Worm (Caenorhabditis elegans): Measurements from ENCODE around the gene M163.21.

Gene M163.21

DNA sequence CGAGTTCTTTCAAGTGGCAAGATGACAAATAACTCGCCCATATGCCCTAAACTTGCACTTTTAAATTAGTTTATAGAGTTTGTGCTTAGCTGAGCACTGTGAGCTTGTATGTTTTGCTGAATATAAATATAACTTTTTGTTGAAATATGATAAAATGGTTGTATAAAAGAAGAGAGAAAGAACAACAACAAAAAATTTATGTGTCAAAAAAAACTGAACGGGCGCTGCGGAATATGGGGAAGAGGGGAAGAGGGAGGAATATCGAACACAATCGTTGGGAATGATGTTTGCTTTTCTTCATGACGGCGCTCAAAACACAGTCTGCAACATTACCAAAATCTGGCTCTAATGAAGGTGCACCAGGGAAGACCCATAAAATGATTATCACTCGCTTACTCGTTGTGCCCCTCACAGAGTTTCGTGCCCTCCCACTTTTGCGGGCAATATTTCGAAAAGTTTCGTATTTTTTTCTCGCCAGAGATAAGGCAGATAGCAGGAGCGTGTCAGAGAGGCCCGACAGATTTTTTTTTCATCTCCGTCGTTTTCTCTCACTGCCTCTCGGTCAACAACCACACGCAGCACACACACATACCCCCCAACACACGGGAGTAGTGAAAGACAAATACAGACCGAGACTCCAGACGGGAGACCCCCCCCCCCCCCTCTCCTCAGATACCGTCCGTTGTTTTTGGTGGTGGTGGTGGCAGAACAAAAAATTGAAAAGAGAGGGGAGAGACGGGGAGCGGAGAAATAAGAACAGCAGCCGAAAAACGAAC lies 39.1 kb downstream of the M163.21 start (continued):
- TF ChIP-seq pha-4 (GFP tag; IDR thresholded peaks at IDR 0.05) (no peak; the same call in 1 of the 2 replicates), pha-4 (tag; optimal IDR thresholded peaks at IDR 0.05) (peak; percentile 11), dmd-8 (GFP tag; IDR thresholded peaks at IDR 0.05) (no peak), hlh-11 (tag; optimal IDR thresholded peaks at IDR 0.05) (peak; percentile 94), dmd-6 (GFP tag; IDR thresholded peaks at IDR 0.05) (peak; percentile 88), mep-1 (tag; optimal IDR thresholded peaks at IDR 0.05) (peak; percentile 55), hmg-1.1 (GFP tag; IDR thresholded peaks at IDR 0.05) (peak; percentile 54)

DNA sequence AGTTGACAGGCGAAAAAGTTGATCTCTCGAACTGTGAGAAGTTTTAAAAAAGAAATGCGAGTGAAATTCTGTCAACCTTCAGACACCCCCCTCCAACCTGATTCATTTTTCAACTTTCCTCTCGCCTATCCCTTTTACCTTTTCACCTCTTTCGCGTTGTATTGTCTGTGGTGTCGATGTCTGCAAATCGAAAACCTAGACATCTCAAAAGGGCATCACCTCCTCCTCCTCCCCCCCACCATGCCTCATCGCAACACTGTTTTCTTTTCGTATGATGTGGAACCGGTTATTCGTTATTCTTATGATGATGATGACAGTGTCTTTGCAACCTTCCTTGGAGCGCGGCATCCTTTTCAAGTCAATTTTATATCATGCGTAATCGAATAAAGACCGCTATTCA lies 41.4 kb downstream of the M163.21 start:
- TF ChIP-seq hlh-30 (tag; optimal IDR thresholded peaks at IDR 0.05; ENCODE audit: insufficient read depth) (peak; percentile 37), ZK546.5 (tag; optimal IDR thresholded peaks at IDR 0.05) (no peak), lin-29 (GFP tag; IDR thresholded peaks at IDR 0.05) (no peak), aha-1 (tag) (peak; percentile 90), nhr-28 (tag; optimal IDR thresholded peaks at IDR 0.05) (peak; percentile 48), ceh-20 (GFP tag; IDR thresholded peaks at IDR 0.05) (0 out of 2 replicates have a peak, but pooled peaks have one; percentile 28), nhr-25 (tag; optimal IDR thresholded peaks at IDR 0.05; ENCODE audit: borderline replicate concordance, insufficient read depth) (no peak), mdl-1 (tag; optimal IDR thresholded peaks at IDR 0.05) (peak in 1 of 2 experiments; percentile 43), unc-62 (GFP tag; optimal IDR thresholded peaks at IDR 0.05 in 1 of 2) (peak in 1 of 2 experiments; percentile 8), unc-62 (tag; optimal IDR thresholded peaks at IDR 0.05) (no peak), tra-1 (GFP tag; IDR thresholded peaks at IDR 0.05) (0 out of 2 replicates have a peak, but pooled peaks have one; percentile 40), nhr-48 (tag; optimal IDR thresholded peaks at IDR 0.05) (peak; percentile 38), ceh-28 (tag; optimal IDR thresholded peaks at IDR 0.05) (no peak), mxl-3 (GFP tag; optimal IDR thresholded peaks at IDR 0.05) (peak; percentile 73), dmd-6 (GFP tag; IDR thresholded peaks at IDR 0.05) (peak; percentile 59), set-16 (GFP tag; IDR thresholded peaks at IDR 0.05) (0 out of 2 replicates have a peak, but pooled peaks have one; percentile 11), hlh-11 (tag; optimal IDR thresholded peaks at IDR 0.05) (peak; percentile 46)

DNA sequence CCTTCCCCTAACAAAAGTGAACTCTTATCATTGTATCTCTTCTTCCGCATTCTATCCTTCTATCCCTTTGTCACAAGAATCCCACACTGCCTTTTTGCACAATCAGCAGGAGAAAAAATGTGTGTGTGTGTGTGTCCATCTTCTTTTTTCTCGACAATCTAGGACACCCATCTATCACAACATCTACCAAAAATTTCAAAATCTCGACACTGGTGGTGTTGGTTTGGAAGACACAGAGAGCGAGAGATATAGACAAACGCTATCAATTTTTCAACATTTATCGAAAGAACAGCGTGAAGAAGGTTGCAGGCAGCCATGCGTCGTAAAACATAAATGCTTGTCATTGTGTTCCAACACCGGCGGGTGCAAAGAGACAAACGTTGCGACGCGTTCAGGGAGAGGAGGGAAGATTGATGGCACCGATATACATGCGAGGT lies 42.2 kb downstream of the M163.21 start:
- TF ChIP-seq unc-130 (GFP tag; optimal IDR thresholded peaks at IDR 0.05) = no peak
- TF ChIP-seq spr-3 (GFP tag; optimal IDR thresholded peaks at IDR 0.05) = no peak
- no peak for TF ChIP-seq jun-1 (tag; optimal IDR thresholded peaks at IDR 0.05)
- peak in 1 of 2 experiments; percentile 7 for TF ChIP-seq hif-1 (tag; optimal IDR thresholded peaks at IDR 0.05)
- peak; percentile 17 for TF ChIP-seq nhr-77 (tag; optimal IDR thresholded peaks at IDR 0.05)
- TF ChIP-seq Y5F2A.4 (GFP tag; optimal IDR thresholded peaks at IDR 0.05) = no peak
- no peak for TF ChIP-seq madf-5 (GFP tag; IDR thresholded peaks at IDR 0.05)
- TF ChIP-seq ceh-62 (tag; optimal IDR thresholded peaks at IDR 0.05) = no peak
- peak in 1 of 2 experiments; percentile 30 for TF ChIP-seq daf-16 (GFP tag; optimal IDR thresholded peaks at IDR 0.05)
- no peak for TF ChIP-seq daf-16 (tag; optimal IDR thresholded peaks at IDR 0.05)
- TF ChIP-seq mdl-1 (tag; optimal IDR thresholded peaks at IDR 0.05) = peak in 1 of 2 experiments; percentile 61
- TF ChIP-seq arid-1 (GFP tag; conservative IDR thresholded peaks at IDR 0.05) = no peak
- no peak for TF ChIP-seq F37D6.2 (tag; optimal IDR thresholded peaks at IDR 0.05)
- TF ChIP-seq tra-1 (GFP tag; IDR thresholded peaks at IDR 0.05) = peak; percentile 70
- TF ChIP-seq fkh-10 (GFP tag; optimal IDR thresholded peaks at IDR 0.05) = no peak
- no peak for TF ChIP-seq F44E2.7 (GFP tag; IDR thresholded peaks at IDR 0.05)
- TF ChIP-seq nhr-111 (GFP tag; optimal IDR thresholded peaks at IDR 0.05) = no peak
- TF ChIP-seq lin-1 (GFP tag; IDR thresholded peaks at IDR 0.05) = no peak
- TF ChIP-seq ZK337.2 (GFP tag; IDR thresholded peaks at IDR 0.05) = no peak
- no peak for TF ChIP-seq unc-39 (tag; optimal IDR thresholded peaks at IDR 0.05)
- no peak for TF ChIP-seq T26A8.4 (GFP tag; IDR thresholded peaks at IDR 0.05)
- no peak for TF ChIP-seq fos-1 (tag; optimal IDR thresholded peaks at IDR 0.05)
- no peak for TF ChIP-seq dmd-8 (GFP tag; IDR thresholded peaks at IDR 0.05)
- TF ChIP-seq mep-1 (tag; optimal IDR thresholded peaks at IDR 0.05) = peak; percentile 2
- no peak for TF ChIP-seq D1046.2 (GFP tag; IDR thresholded peaks at IDR 0.05)
- no peak for TF ChIP-seq sdz-12 (GFP tag; optimal IDR thresholded peaks at IDR 0.05)
- no peak for TF ChIP-seq cey-2 (tag; optimal IDR thresholded peaks at IDR 0.05; ENCODE audit: borderline replicate concordance, insufficient read depth)
- TF ChIP-seq lir-3 (tag; optimal IDR thresholded peaks at IDR 0.05) = no peak
- peak in 1 of 2 experiments; percentile 100 for TF ChIP-seq unc-62 (GFP tag; optimal IDR thresholded peaks at IDR 0.05 in 1 of 2)
- no peak for TF ChIP-seq unc-62 (tag; optimal IDR thresholded peaks at IDR 0.05)
